Worm (Caenorhabditis elegans) whole organism, L2 larva: ENCODE measurements around the gene F13H10.8.

Experiments
- C34F6.9 ChIP-seq: fragments of 150-350 bp; optimal IDR thresholded peaks from 2 replicates; lab custom pipeline; 2014; ENCODE audit warnings: missing biosample characterization, missing genetic modification characterization
- F13H6.1 ChIP-seq: sonication (generic microtip); optimal IDR thresholded peaks from 2 replicates; lab custom pipeline; 2016; ENCODE audit warnings: missing genetic modification characterization, missing compliant biosample characterization
- Y55F3AM.14 ChIP-seq: fragments of 200-800 bp; sonication (Bioruptor generic); optimal IDR thresholded peaks from 2 replicates; lab custom pipeline; 2018; ENCODE audit warnings: mild to moderate bottlenecking, missing genetic modification characterization, missing compliant biosample characterization
- ZK546.5 ChIP-seq: sonication (generic microtip); optimal IDR thresholded peaks from 2 replicates; lab custom pipeline; 2017; ENCODE audit warnings: missing biosample characterization, missing genetic modification characterization
- aly-2 ChIP-seq: fragments of 150-350 bp; optimal IDR thresholded peaks from 2 replicates; lab custom pipeline; 2014; ENCODE audit warnings: missing biosample characterization, missing genetic modification characterization
- ama-1 ChIP-seq: fragments of 150-350 bp; optimal IDR thresholded peaks from 2 replicates; lab custom pipeline; 2018; ENCODE audit warnings: inconsistent platforms
- blmp-1 ChIP-seq: sonication (generic microtip); optimal IDR thresholded peaks from 2 replicates; lab custom pipeline; 2017; ENCODE audit warnings: missing genetic modification characterization, mild to moderate bottlenecking, missing compliant biosample characterization, antibody characterized with exemption, moderate library complexity; ENCODE audit not compliant: insufficient read depth
- ceh-82 ChIP-seq: fragments of 150-350 bp; optimal IDR thresholded peaks from 2 replicates; lab custom pipeline; 2014; ENCODE audit warnings: missing biosample characterization, missing genetic modification characterization
- crh-2 ChIP-seq: sonication (generic microtip); optimal IDR thresholded peaks from 2 replicates; lab custom pipeline; 2017; ENCODE audit warnings: missing biosample characterization, missing genetic modification characterization
- egl-27 ChIP-seq: sonication (generic microtip); optimal IDR thresholded peaks from 3 replicates; lab custom pipeline; 2017; ENCODE audit warnings: missing biosample characterization, missing genetic modification reagents, missing genetic modification characterization
- elt-1 ChIP-seq: fragments of 150-350 bp; optimal IDR thresholded peaks from 2 replicates; lab custom pipeline; 2014; ENCODE audit warnings: missing biosample characterization, missing genetic modification characterization
- fos-1 ChIP-seq: fragments of 150-350 bp; optimal IDR thresholded peaks from 2 replicates; lab custom pipeline; 2014; ENCODE audit warnings: missing biosample characterization, missing genetic modification characterization
- gmeb-1 ChIP-seq: fragments of 150-350 bp; optimal IDR thresholded peaks from 2 replicates; lab custom pipeline; 2014; ENCODE audit warnings: missing biosample characterization, missing genetic modification characterization
- lin-11 ChIP-seq: fragments of 150-350 bp; sonication (generic microtip); optimal IDR thresholded peaks from 2 replicates; lab custom pipeline; 2014; ENCODE audit warnings: missing biosample characterization, missing genetic modification characterization, inconsistent platforms, mixed read lengths
- lin-13 ChIP-seq: fragments of 150-350 bp; optimal IDR thresholded peaks from 2 replicates; lab custom pipeline; 2014; ENCODE audit warnings: missing biosample characterization, missing genetic modification reagents, missing genetic modification characterization
- lin-39 ChIP-seq: fragments of 150-350 bp; optimal IDR thresholded peaks from 2 replicates; lab custom pipeline; 2014; ENCODE audit warnings: missing biosample characterization, missing genetic modification reagents, missing genetic modification characterization
- lsy-2 ChIP-seq, 2 experiments: fragments of 150-350 bp in 1 of 2; sonication (generic microtip) in 1 of 2; optimal IDR thresholded peaks; 2 replicates each; lab custom pipeline; 2014 to 2017; ENCODE audit warnings: missing biosample characterization in 2 of 2, missing genetic modification characterization in 2 of 2
- mab-5 ChIP-seq: fragments of 150-350 bp; optimal IDR thresholded peaks from 2 replicates; lab custom pipeline; 2014; ENCODE audit warnings: missing biosample characterization, missing genetic modification characterization
- mbf-1 ChIP-seq: sonication (generic microtip); optimal IDR thresholded peaks from 2 replicates; lab custom pipeline; 2017; ENCODE audit warnings: missing biosample characterization, missing genetic modification characterization
- mdl-1 ChIP-seq, 2 experiments: fragments of 150-350 bp in 1 of 2; sonication (generic microtip) in 1 of 2; optimal IDR thresholded peaks; 2 replicates each; lab custom pipeline; 2017; ENCODE audit warnings: missing biosample characterization in 2 of 2, missing genetic modification characterization in 2 of 2
- nhr-11 ChIP-seq: fragments of 150-350 bp; optimal IDR thresholded peaks from 2 replicates; lab custom pipeline; 2014; ENCODE audit warnings: missing biosample characterization, missing genetic modification characterization
- nhr-12 ChIP-seq: fragments of 150-350 bp; optimal IDR thresholded peaks from 2 replicates; lab custom pipeline; 2014; ENCODE audit warnings: missing biosample characterization, missing genetic modification characterization
- nhr-129 ChIP-seq: fragments of 150-350 bp; optimal IDR thresholded peaks from 2 replicates; lab custom pipeline; 2014; ENCODE audit warnings: missing biosample characterization, missing genetic modification characterization
- nhr-21 ChIP-seq: fragments of 150-350 bp; optimal IDR thresholded peaks from 2 replicates; lab custom pipeline; 2014; ENCODE audit warnings: missing biosample characterization, missing genetic modification characterization
- nhr-23 ChIP-seq: fragments of 150-350 bp; optimal IDR thresholded peaks from 2 replicates; lab custom pipeline; 2014; ENCODE audit warnings: missing biosample characterization, missing genetic modification reagents, missing genetic modification characterization
- nhr-237 ChIP-seq: fragments of 150-350 bp; optimal IDR thresholded peaks from 2 replicates; lab custom pipeline; 2014; ENCODE audit warnings: missing biosample characterization, missing genetic modification characterization
- nhr-25 ChIP-seq: fragments of 150-350 bp; sonication (generic microtip); optimal IDR thresholded peaks from 3 replicates; lab custom pipeline; 2014; ENCODE audit warnings: missing biosample characterization, missing genetic modification characterization
- nhr-6 ChIP-seq: fragments of 150-350 bp; optimal IDR thresholded peaks from 2 replicates; lab custom pipeline; 2014; ENCODE audit warnings: missing biosample characterization, missing genetic modification characterization
- peb-1 ChIP-seq: fragments of 150-350 bp; optimal IDR thresholded peaks from 2 replicates; lab custom pipeline; 2014; ENCODE audit warnings: missing biosample characterization, missing genetic modification characterization
- sem-4 ChIP-seq: fragments of 150-350 bp; optimal IDR thresholded peaks from 2 replicates; lab custom pipeline; 2014; ENCODE audit warnings: missing biosample characterization, missing genetic modification reagents, missing genetic modification characterization
- skn-1 ChIP-seq: sonication (generic microtip); optimal IDR thresholded peaks from 2 replicates; lab custom pipeline; 2017; ENCODE audit warnings: missing biosample characterization, missing genetic modification characterization
- sma-3 ChIP-seq: sonication (generic microtip); optimal IDR thresholded peaks from 2 replicates; lab custom pipeline; 2016; ENCODE audit warnings: missing genetic modification reagents, missing genetic modification characterization, missing compliant biosample characterization
- sma-9 ChIP-seq, 2 experiments: fragments of 150-350 bp in 1 of 2; sonication (generic microtip) in 1 of 2; optimal IDR thresholded peaks; 2 replicates each; lab custom pipeline; 2014 to 2016; ENCODE audit warnings: missing genetic modification characterization in 2 of 2, mild to moderate bottlenecking in 1 of 2, missing biosample characterization in 1 of 2, missing compliant biosample characterization in 1 of 2, missing genetic modification reagents in 1 of 2, moderate library complexity in 1 of 2
- unc-39 ChIP-seq: fragments of 150-350 bp; optimal IDR thresholded peaks from 2 replicates; lab custom pipeline; 2014; ENCODE audit warnings: missing biosample characterization, missing genetic modification characterization
- zag-1 ChIP-seq: fragments of 150-350 bp; optimal IDR thresholded peaks from 2 replicates; lab custom pipeline; 2014; ENCODE audit warnings: missing biosample characterization, missing genetic modification characterization
- ztf-1 ChIP-seq: fragments of 200-800 bp; sonication (Bioruptor generic); conservative IDR thresholded peaks from 2 replicates; pipeline ENCODE4 v1.3.6; 2022; ENCODE audit warnings: missing genetic modification characterization, missing compliant biosample characterization
- ztf-11 ChIP-seq: sonication (generic microtip); optimal IDR thresholded peaks from 2 replicates; lab custom pipeline; 2017; ENCODE audit warnings: missing biosample characterization, missing genetic modification characterization
- ztf-4 ChIP-seq: fragments of 150-350 bp; optimal IDR thresholded peaks from 2 replicates; lab custom pipeline; 2014; ENCODE audit warnings: missing biosample characterization, missing genetic modification characterization

The F13H10.8 gene

ce11 chrIV:11015881-11016280 lies 4.4 kb upstream of the F13H10.8 start, which contains the start of gene F13H10.3:
Gene F13H10.3, minus strand, starts transcription at chrIV:11015953.
- TF ChIP-seq sma-3 (no peak), lin-13 (GFP tag; lab: Kevin White, UChicago) (no peak), egl-27 (tag; lab: Kevin White, UChicago) (no peak), ZK546.5 (tag; lab: Kevin White, UChicago) (no peak), nhr-12 (tag; lab: Kevin White, UChicago) (no peak), lin-11 (no peak), C34F6.9 (no peak), crh-2 (tag; lab: Kevin White, UChicago) (peak; percentile 62), Y55F3AM.14 (GFP tag; lab: Kevin White, UChicago) (no peak), mbf-1 (no peak), elt-1 (tag; lab: Kevin White, UChicago) (no peak), lsy-2 (tag; optimal IDR thresholded peaks at IDR 0.05; lab: Kevin White, UChicago) (no peak), nhr-237 (tag; lab: Kevin White, UChicago) (no peak), lin-39 (no peak), mdl-1 (tag; optimal IDR thresholded peaks at IDR 0.05; lab: Kevin White, UChicago) (peak in 1 of 2 experiments; percentile 27), sem-4 (no peak), ama-1 (lab: Kevin White, UChicago) (no peak), fos-1 (tag; lab: Kevin White, UChicago) (peak; percentile 59), F13H6.1 (tag; lab: Kevin White, UChicago) (no peak), ztf-4 (tag; lab: Kevin White, UChicago) (no peak), nhr-11 (no peak), gmeb-1 (tag; lab: Kevin White, UChicago) (no peak), aly-2 (tag; lab: Kevin White, UChicago) (no peak), nhr-6 (tag; lab: Kevin White, UChicago) (no peak), sma-9 (GFP tag; optimal IDR thresholded peaks at IDR 0.05; lab: Kevin White, UChicago) (peak; percentile 31), sma-9 (tag; optimal IDR thresholded peaks at IDR 0.05; lab: Kevin White, UChicago) (no peak), peb-1 (tag; lab: Kevin White, UChicago) (no peak), zag-1 (tag; lab: Kevin White, UChicago) (no peak), ztf-11 (no peak), nhr-21 (tag; lab: Kevin White, UChicago) (no peak)

DNA sequence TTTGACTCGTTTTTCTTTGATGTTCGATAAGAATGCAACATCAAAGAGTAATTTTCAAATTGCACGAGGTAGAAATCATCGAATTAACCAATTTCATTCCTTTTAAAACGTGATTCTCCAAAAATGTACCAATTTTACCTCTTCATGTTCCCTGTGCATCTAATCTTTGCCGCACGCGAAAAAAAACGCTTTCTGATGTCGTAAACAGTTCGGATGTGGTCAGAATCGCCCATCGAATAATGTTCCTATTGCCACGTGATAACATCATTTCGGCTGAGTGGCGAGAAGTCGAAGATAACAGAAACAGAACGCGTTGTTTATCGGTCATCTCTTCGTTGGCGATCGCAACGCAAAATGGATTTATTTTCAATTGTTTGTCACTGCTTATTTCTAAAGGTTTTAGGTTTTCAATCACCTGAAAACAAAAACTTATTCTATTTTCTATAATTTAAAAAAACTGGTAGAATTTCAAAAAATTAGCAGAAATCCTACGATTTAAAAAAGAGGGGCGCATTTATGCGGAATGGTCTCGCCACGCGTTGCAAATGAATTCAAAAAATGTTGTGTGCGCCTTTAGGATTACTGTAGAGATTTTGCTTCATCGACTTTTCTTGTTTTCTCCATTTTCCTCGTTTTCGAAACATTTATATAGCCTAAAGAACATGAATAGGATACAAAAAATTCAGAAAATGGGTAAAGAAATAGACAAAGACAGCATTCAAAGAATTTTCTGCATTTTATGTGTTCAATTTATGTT lies 1.4 kb downstream of the F13H10.8 start, which contains the start of gene mogs-1:
TSS of gene mogs-1 (minus strand) at position 417 of the 757 bp plus-strand sequence.
- TF ChIP-seq crh-2 (tag; lab: Kevin White, UChicago) = peak; percentile 57
- no peak for TF ChIP-seq blmp-1 (tag; lab: Kevin White, UChicago)
- TF ChIP-seq gmeb-1 (tag; lab: Kevin White, UChicago) = peak; percentile 5
- no peak for TF ChIP-seq mab-5
- peak; percentile 71 for TF ChIP-seq nhr-21 (tag; lab: Kevin White, UChicago)
- TF ChIP-seq unc-39 (tag; lab: Kevin White, UChicago) = no peak
- peak in 1 of 2 experiments; percentile 50 for TF ChIP-seq mdl-1 (tag; optimal IDR thresholded peaks at IDR 0.05; lab: Kevin White, UChicago)
- TF ChIP-seq nhr-129 (tag; lab: Kevin White, UChicago) = peak; percentile 23
- TF ChIP-seq nhr-23 (tag; lab: Kevin White, UChicago) = no peak
- TF ChIP-seq fos-1 (tag; lab: Kevin White, UChicago) = peak; percentile 47
- peak; percentile 41 for TF ChIP-seq sem-4
- no peak for TF ChIP-seq ztf-1 (GFP tag; lab: Robert Waterston, UW)
- peak; percentile 44 for TF ChIP-seq nhr-25 (tag; lab: Kevin White, UChicago)
- TF ChIP-seq lsy-2 (tag; optimal IDR thresholded peaks at IDR 0.05; lab: Kevin White, UChicago) = peak in 1 of 2 experiments; percentile 22
- TF ChIP-seq sma-9 (GFP tag; optimal IDR thresholded peaks at IDR 0.05; lab: Kevin White, UChicago) = peak; percentile 35
- no peak for TF ChIP-seq sma-9 (tag; optimal IDR thresholded peaks at IDR 0.05; lab: Kevin White, UChicago)
- TF ChIP-seq sma-3 = peak; percentile 67
- TF ChIP-seq nhr-11 = no peak
- no peak for TF ChIP-seq ceh-82 (tag; lab: Kevin White, UChicago)
- TF ChIP-seq, all 48 proteins: peak for 11

DNA sequence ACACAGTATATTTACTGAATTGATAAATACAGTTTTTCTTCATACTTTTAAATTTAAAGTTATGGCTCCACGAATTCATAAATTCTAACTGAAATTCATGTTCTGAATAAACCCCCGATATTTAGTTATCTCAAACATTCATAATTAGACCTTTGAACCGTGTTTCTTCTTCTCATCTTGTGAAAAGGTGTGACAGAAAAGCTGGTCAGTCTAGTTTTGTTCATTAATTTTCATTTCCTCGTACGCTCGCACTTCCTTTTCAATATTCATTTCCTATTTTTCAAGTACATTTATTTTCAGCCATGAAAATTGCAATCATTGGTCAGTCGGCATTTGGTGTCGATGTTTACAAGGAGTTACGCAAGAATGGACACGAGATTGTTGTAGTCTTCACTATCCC lies 2.0 kb downstream of the F13H10.8 start, which contains the start of gene alh-3:
TSS of gene alh-3 (plus strand) at position 301 of the 400 bp plus-strand sequence.
- TF ChIP-seq blmp-1 (tag; lab: Kevin White, UChicago) (no peak), skn-1 (tag; lab: Kevin White, UChicago) (no peak), nhr-25 (tag; lab: Kevin White, UChicago) (no peak), nhr-21 (tag; lab: Kevin White, UChicago) (no peak)
